Fruit fly (Drosophila melanogaster) whole organism, embryonic: Measurements from ENCODE around the gene CG4278.
A peak's percentile ranks its signal among the peaks of the same experiment; 100 is the strongest.

ENCODE experiments used
- Atf-2 ChIP-seq: fragments of 200-800 bp; sonication (Bioruptor generic); optimal IDR thresholded peaks from 2 replicates; lab custom pipeline; 2016; ENCODE audit warnings: missing biosample characterization, missing genetic modification characterization
- Atf3 ChIP-seq: fragments of 200-800 bp; sonication (Bioruptor generic); optimal IDR thresholded peaks from 3 replicates; lab custom pipeline; 2016; ENCODE audit warnings: missing biosample characterization, missing genetic modification characterization
- Awh ChIP-seq: fragments of 200-800 bp; sonication (Bioruptor generic); IDR thresholded peaks from 2 replicates; pipeline ENCODE4, ENCODE4 v1.3.6; 2022; ENCODE audit warnings: missing biosample characterization, missing genetic modification characterization
- Bdp1 ChIP-seq: fragments of 200-800 bp; sonication (Bioruptor generic); optimal IDR thresholded peaks from 3 replicates; lab custom pipeline; 2016; ENCODE audit warnings: missing biosample characterization, missing genetic modification characterization
- CG11085 ChIP-seq: fragments of 200-800 bp; sonication (Bioruptor generic); IDR thresholded peaks from 2 replicates; pipeline ENCODE4 v1.3.6; 2022; ENCODE audit warnings: missing biosample characterization, missing genetic modification characterization
- CG13123 ChIP-seq: fragments of 200-800 bp; sonication (Bioruptor generic); optimal IDR thresholded peaks from 2 replicates; lab custom pipeline; 2016; ENCODE audit warnings: missing biosample characterization, missing genetic modification characterization
- CG14014 ChIP-seq: fragments of 200-800 bp; sonication (Bioruptor generic); IDR thresholded peaks from 2 replicates; pipeline ENCODE4 v1.3.6; 2022; ENCODE audit warnings: missing biosample characterization, missing genetic modification characterization
- CG15011 ChIP-seq: fragments of 200-800 bp; sonication (Bioruptor generic); optimal IDR thresholded peaks from 3 replicates; lab custom pipeline; 2018; ENCODE audit warnings: missing biosample characterization, mild to moderate bottlenecking, missing genetic modification characterization
- CG1647 ChIP-seq: fragments of 200-800 bp; sonication (Bioruptor generic); optimal IDR thresholded peaks from 3 replicates; lab custom pipeline; 2016; ENCODE audit warnings: missing biosample characterization, missing genetic modification characterization
- CG16779 ChIP-seq: fragments of 200-800 bp; sonication (Bioruptor generic); IDR thresholded peaks from 2 replicates; pipeline ENCODE4 v1.3.6; 2022; ENCODE audit warnings: missing biosample characterization, missing genetic modification characterization
- CG2116 ChIP-seq: fragments of 200-800 bp; sonication (Bioruptor generic); optimal IDR thresholded peaks from 3 replicates; lab custom pipeline; 2018; ENCODE audit warnings: missing biosample characterization, mild to moderate bottlenecking, missing genetic modification characterization
- CG2202 ChIP-seq: fragments of 200-800 bp; sonication (Bioruptor generic); optimal IDR thresholded peaks from 2 replicates; lab custom pipeline; 2018; ENCODE audit warnings: missing biosample characterization, mild to moderate bottlenecking, missing genetic modification characterization
- CG32532 ChIP-seq: fragments of 200-800 bp; sonication (Bioruptor generic); IDR thresholded peaks from 2 replicates; pipeline ENCODE4 v1.3.6; 2022; ENCODE audit warnings: missing biosample characterization, missing genetic modification characterization
- CG34376 ChIP-seq: fragments of 200-800 bp; sonication (Bioruptor generic); optimal IDR thresholded peaks from 2 replicates; lab custom pipeline; 2018; ENCODE audit warnings: missing biosample characterization, mild to moderate bottlenecking, missing genetic modification characterization
- CG3847 ChIP-seq: fragments of 200-800 bp; sonication (Bioruptor generic); IDR thresholded peaks from 2 replicates; pipeline ENCODE4 v1.3.6; 2022; ENCODE audit warnings: missing biosample characterization, missing genetic modification characterization
- CG4820 ChIP-seq: fragments of 200-800 bp; sonication (Bioruptor generic); optimal IDR thresholded peaks from 3 replicates; lab custom pipeline; 2016; ENCODE audit warnings: missing biosample characterization, missing genetic modification characterization
- CG7271 ChIP-seq: fragments of 200-800 bp; sonication (Bioruptor generic); optimal IDR thresholded peaks from 2 replicates; lab custom pipeline; 2018; ENCODE audit warnings: missing biosample characterization, mild to moderate bottlenecking, missing genetic modification characterization, moderate library complexity
- CG7987 ChIP-seq: fragments of 200-800 bp; sonication (Bioruptor generic); optimal IDR thresholded peaks from 2 replicates; lab custom pipeline; 2018; ENCODE audit warnings: missing biosample characterization, mild to moderate bottlenecking, missing genetic modification characterization, moderate library complexity
- CG8388 ChIP-seq: fragments of 200-800 bp; sonication (Bioruptor generic); optimal IDR thresholded peaks from 2 replicates; lab custom pipeline; 2019; ENCODE audit warnings: missing biosample characterization, mild to moderate bottlenecking, missing genetic modification characterization, moderate library complexity
- CG9932 ChIP-seq: fragments of 200-800 bp; sonication (Bioruptor generic); IDR thresholded peaks from 2 replicates; pipeline ENCODE4 v1.3.6; 2022; ENCODE audit warnings: missing biosample characterization, missing genetic modification characterization
- D ChIP-seq, 2 experiments: fragments of 200-800 bp in 1 of 2; fragments of >200 bp in 1 of 2; sonication (Bioruptor generic) in 1 of 2; optimal IDR thresholded peaks; 2 replicates in 1 of 2; 3 replicates in 1 of 2; lab custom pipeline; 2017; ENCODE audit warnings: mild to moderate bottlenecking in 1 of 2, missing biosample characterization in 1 of 2, missing genetic modification characterization in 1 of 2, missing genetic modification reagents in 1 of 2
- D19A ChIP-seq: fragments of 200-800 bp; optimal IDR thresholded peaks from 3 replicates; lab custom pipeline; 2019; ENCODE audit warnings: missing biosample characterization, mild to moderate bottlenecking, missing genetic modification characterization, moderate library complexity
- Ets97D ChIP-seq: fragments of 200-800 bp; sonication (Bioruptor generic); optimal IDR thresholded peaks from 3 replicates; lab custom pipeline; 2016; ENCODE audit warnings: missing biosample characterization, missing genetic modification characterization
- GATAe ChIP-seq: fragments of 200-800 bp; sonication (Bioruptor generic); conservative IDR thresholded peaks from 2 replicates; pipeline ENCODE4 v1.3.6; 2022; ENCODE audit warnings: missing biosample characterization, missing genetic modification characterization
- HLHmδ ChIP-seq: fragments of 200-800 bp; sonication (Bioruptor generic); optimal IDR thresholded peaks from 2 replicates; lab custom pipeline; 2018; ENCODE audit warnings: missing biosample characterization, mild to moderate bottlenecking, missing genetic modification characterization, moderate library complexity
- HmgD ChIP-seq: fragments of 200-800 bp; sonication (Bioruptor generic); optimal IDR thresholded peaks from 3 replicates; lab custom pipeline; 2016; ENCODE audit warnings: missing biosample characterization, missing genetic modification characterization
- Lim3 ChIP-seq: fragments of 200-800 bp; sonication (Bioruptor generic); IDR thresholded peaks from 2 replicates; pipeline ENCODE4 v1.3.6; 2022; ENCODE audit warnings: missing biosample characterization, missing genetic modification characterization
- Myb ChIP-seq: fragments of 200-800 bp; sonication (Bioruptor generic); optimal IDR thresholded peaks from 2 replicates; lab custom pipeline; 2016; ENCODE audit warnings: missing biosample characterization, missing genetic modification characterization
- Rfx ChIP-seq: fragments of 200-800 bp; sonication (Bioruptor generic); IDR thresholded peaks from 2 replicates; pipeline ENCODE4 v1.3.6; 2022; ENCODE audit warnings: missing biosample characterization, missing genetic modification characterization
- Scr ChIP-seq: fragments of 200-800 bp; sonication (Bioruptor generic); IDR thresholded peaks from 2 replicates; pipeline ENCODE4 v1.3.6; 2022; ENCODE audit warnings: missing biosample characterization, missing genetic modification characterization; ENCODE audit not compliant: partially characterized antibody
- Sry-δ ChIP-seq: fragments of 200-800 bp; sonication (Bioruptor generic); optimal IDR thresholded peaks from 2 replicates; lab custom pipeline; 2016; ENCODE audit warnings: missing biosample characterization, missing genetic modification characterization
- az2 ChIP-seq: fragments of 200-800 bp; sonication (Bioruptor generic); optimal IDR thresholded peaks from 3 replicates; lab custom pipeline; 2016; ENCODE audit warnings: missing biosample characterization, missing genetic modification characterization
- bowl ChIP-seq: fragments of 200-800 bp; sonication (Bioruptor generic); IDR thresholded peaks from 2 replicates; pipeline ENCODE4 v1.3.6; 2022; ENCODE audit warnings: missing biosample characterization, missing genetic modification characterization
- br ChIP-seq: fragments of >200 bp; optimal IDR thresholded peaks from 2 replicates; lab custom pipeline; 2017
- chm ChIP-seq: fragments of 200-800 bp; sonication (Bioruptor generic); IDR thresholded peaks from 2 replicates; pipeline ENCODE4 v1.3.6; 2022; ENCODE audit warnings: missing biosample characterization, missing genetic modification characterization
- ewg ChIP-seq: fragments of 200-800 bp; sonication (Bioruptor generic); optimal IDR thresholded peaks from 3 replicates; lab custom pipeline; 2017; ENCODE audit warnings: mild to moderate bottlenecking, missing biosample characterization, missing genetic modification reagents, missing genetic modification characterization
- ftz-f1 ChIP-seq: fragments of 200-800 bp; sonication (Bioruptor generic); optimal IDR thresholded peaks from 2 replicates; lab custom pipeline; 2016; ENCODE audit warnings: missing biosample characterization, missing genetic modification characterization
- grn ChIP-seq: fragments of 200-800 bp; sonication (Bioruptor generic); optimal IDR thresholded peaks from 3 replicates; lab custom pipeline; 2017; ENCODE audit warnings: missing biosample characterization, missing genetic modification characterization
- gsb-n ChIP-seq: fragments of 200-800 bp; sonication (Bioruptor generic); optimal IDR thresholded peaks from 3 replicates; lab custom pipeline; 2018; ENCODE audit warnings: missing biosample characterization, mild to moderate bottlenecking, missing genetic modification characterization
- insv ChIP-seq, 2 experiments: fragments of 200-800 bp; sonication (Bioruptor generic); optimal IDR thresholded peaks; 3 replicates each; lab custom pipeline; 2016 to 2018; ENCODE audit warnings: missing biosample characterization in 2 of 2, missing genetic modification characterization in 2 of 2
- jigr1 ChIP-seq: fragments of 200-800 bp; sonication (Bioruptor generic); IDR thresholded peaks from 3 replicates; pipeline ENCODE4 v1.3.6; 2022; ENCODE audit warnings: missing biosample characterization, missing genetic modification characterization
- knrl ChIP-seq: fragments of 200-800 bp; sonication (Bioruptor generic); IDR thresholded peaks from 3 replicates; pipeline ENCODE4 v1.3.6; 2022; ENCODE audit warnings: missing biosample characterization, missing genetic modification characterization; ENCODE audit not compliant: partially characterized antibody
- row ChIP-seq: fragments of 200-800 bp; sonication (Bioruptor generic); IDR thresholded peaks from 3 replicates; pipeline ENCODE4 v1.3.6; 2022; ENCODE audit warnings: missing biosample characterization, missing genetic modification characterization
- sd ChIP-seq: fragments of 200-800 bp; sonication (Bioruptor generic); optimal IDR thresholded peaks from 3 replicates; lab custom pipeline; 2018; ENCODE audit warnings: missing biosample characterization, mild to moderate bottlenecking, missing genetic modification characterization, moderate library complexity
- shn ChIP-seq: fragments of 200-800 bp; sonication (Bioruptor generic); optimal IDR thresholded peaks from 3 replicates; lab custom pipeline; 2016; ENCODE audit warnings: missing biosample characterization, missing genetic modification characterization
- sima ChIP-seq: fragments of 200-800 bp; sonication (Bioruptor generic); optimal IDR thresholded peaks from 2 replicates; lab custom pipeline; 2016; ENCODE audit warnings: missing biosample characterization, missing genetic modification characterization
- tna ChIP-seq: fragments of 200-800 bp; sonication (Bioruptor generic); IDR thresholded peaks from 2 replicates; pipeline ENCODE4 v1.3.6; 2022; ENCODE audit warnings: missing biosample characterization, missing genetic modification characterization; ENCODE audit not compliant: partially characterized antibody
- tx ChIP-seq: fragments of 200-800 bp; sonication (Bioruptor generic); optimal IDR thresholded peaks from 2 replicates; lab custom pipeline; 2016; ENCODE audit warnings: missing biosample characterization, missing genetic modification characterization
- unpg ChIP-seq: fragments of 200-800 bp; sonication (Bioruptor generic); optimal IDR thresholded peaks from 3 replicates; lab custom pipeline; 2018; ENCODE audit warnings: missing biosample characterization, mild to moderate bottlenecking, missing genetic modification characterization, moderate library complexity
- z ChIP-seq: fragments of 200-800 bp; sonication (Bioruptor generic); IDR thresholded peaks from 3 replicates; pipeline ENCODE4 v1.3.6; 2022; ENCODE audit warnings: missing biosample characterization, missing genetic modification characterization
- zfh2 ChIP-seq: fragments of 200-800 bp; sonication (Bioruptor generic); optimal IDR thresholded peaks from 2 replicates; lab custom pipeline; 2016; ENCODE audit warnings: missing biosample characterization, missing genetic modification characterization

The CG4278 gene

dm6 chr2L:16356249-16357025 is 29.6 kb downstream of the CG4278 start, which contains the start of gene CaBP1 (continued):
- TF ChIP-seq CG32532 (GFP tag; lab: Robert Waterston, UW), result no peak
- no peak for TF ChIP-seq CG11085 (GFP tag; lab: Robert Waterston, UW)
- TF ChIP-seq CG1647 (GFP tag; lab: Kevin White, UChicago), result no peak
- TF ChIP-seq az2, result no peak
- TF ChIP-seq gsb-n (tag; lab: Kevin White, UChicago), result no peak
- no peak for TF ChIP-seq unpg (GFP tag; lab: Kevin White, UChicago)
- peak; percentile 39 for TF ChIP-seq CG3847 (GFP tag; lab: Robert Waterston, UW)
- TF ChIP-seq CG2202 (tag; lab: Kevin White, UChicago), result no peak
- TF ChIP-seq Ets97D, result peak; percentile 42
- no peak for TF ChIP-seq sd (tag; lab: Kevin White, UChicago)
- no peak for TF ChIP-seq CG7987 (GFP tag; lab: Kevin White, UChicago)
- no peak for TF ChIP-seq HLHmδ (GFP tag; lab: Kevin White, UChicago)
- no peak for TF ChIP-seq Atf-2
- no peak for TF ChIP-seq jigr1
- TF ChIP-seq CG8388 (GFP tag; lab: Kevin White, UChicago), result no peak
- no peak for TF ChIP-seq br (lab: Kevin White, UChicago)
- TF ChIP-seq CG2116, result peak; percentile 80
- TF ChIP-seq z (GFP tag; lab: Robert Waterston, UW), result no peak
- no peak for TF ChIP-seq D19A (tag; lab: Kevin White, UChicago)
- TF ChIP-seq CG34376 (GFP tag; lab: Kevin White, UChicago), result no peak
- no peak for TF ChIP-seq Myb (GFP tag; lab: Kevin White, UChicago)
- peak; percentile 36; the same call in 1 of the 2 replicates for TF ChIP-seq Rfx
- TF ChIP-seq tna (GFP tag; lab: Robert Waterston, UW), result peak; percentile 87
- no peak for TF ChIP-seq ewg (GFP tag; lab: Kevin White, UChicago)
- TF ChIP-seq CG14014 (GFP tag; lab: Robert Waterston, UW), result no peak
- no peak for TF ChIP-seq sima (GFP tag; lab: Kevin White, UChicago)
- no peak for TF ChIP-seq Awh (GFP tag; lab: Robert Waterston, UW)
- no peak for TF ChIP-seq D (optimal IDR thresholded peaks at IDR 0.05; lab: Kevin White, UChicago)
- no peak for TF ChIP-seq D (GFP tag; optimal IDR thresholded peaks at IDR 0.05; lab: Kevin White, UChicago)
- TF ChIP-seq Sry-δ (GFP tag; lab: Kevin White, UChicago), result peak; percentile 72
- TF ChIP-seq CG16779 (GFP tag; lab: Robert Waterston, UW), result no peak
- no peak for TF ChIP-seq grn (GFP tag; lab: Kevin White, UChicago)
- TF ChIP-seq CG15011 (GFP tag; lab: Kevin White, UChicago), result no peak
- TF ChIP-seq CG7271 (tag; lab: Kevin White, UChicago), result no peak
- TF ChIP-seq Lim3 (GFP tag; lab: Robert Waterston, UW), result no peak
- no peak for TF ChIP-seq GATAe
- TF ChIP-seq knrl (GFP tag; lab: Robert Waterston, UW), result peak; percentile 93
- no peak for TF ChIP-seq HmgD (GFP tag; lab: Kevin White, UChicago)
- TF ChIP-seq insv (GFP tag; optimal IDR thresholded peaks at IDR 0.05; lab: Kevin White, UChicago), result no peak
- TF ChIP-seq chm, result no peak
- no peak for TF ChIP-seq Bdp1
- no peak for TF ChIP-seq shn (GFP tag; lab: Kevin White, UChicago)
- TF ChIP-seq tx (GFP tag; lab: Kevin White, UChicago), result no peak
- peak; percentile 98 for TF ChIP-seq Scr (GFP tag; lab: Robert Waterston, UW)
- TF ChIP-seq ftz-f1 (GFP tag; lab: Kevin White, UChicago), result no peak
- TF ChIP-seq CG9932 (GFP tag; lab: Robert Waterston, UW), result no peak
- no peak for TF ChIP-seq Atf3 (GFP tag; lab: Kevin White, UChicago)
- TF ChIP-seq CG4820 (GFP tag; lab: Kevin White, UChicago), result no peak
- TF ChIP-seq row (GFP tag; lab: Robert Waterston, UW), result 0 out of 3 replicates have a peak, but pooled peaks have one; percentile 26
- no peak for TF ChIP-seq zfh2 (GFP tag; lab: Kevin White, UChicago)
- no peak for TF ChIP-seq CG13123 (GFP tag; lab: Kevin White, UChicago)
- no peak for TF ChIP-seq bowl
